Fruit fly (Drosophila melanogaster) whole organism, embryonic: ENCODE measurements around the gene CG42269.

ENCODE experiments used
- CG1024 ChIP-seq: fragments of 200-800 bp; sonication (Bioruptor generic); IDR thresholded peaks from 2 replicates; pipeline ENCODE4 v1.3.6; 2022; ENCODE audit warnings: missing biosample characterization, missing genetic modification characterization
- CG11723 ChIP-seq: fragments of 200-800 bp; sonication (Bioruptor generic); optimal IDR thresholded peaks from 2 replicates; lab custom pipeline; 2017; ENCODE audit warnings: missing biosample characterization, mild to moderate bottlenecking, missing genetic modification characterization
- CG12155 ChIP-seq: fragments of 200-800 bp; sonication (Bioruptor generic); optimal IDR thresholded peaks from 3 replicates; lab custom pipeline; 2016; ENCODE audit warnings: missing biosample characterization, missing genetic modification characterization
- CG12299 ChIP-seq: fragments of 200-800 bp; sonication (Bioruptor generic); optimal IDR thresholded peaks from 2 replicates; lab custom pipeline; 2018; ENCODE audit warnings: missing biosample characterization, mild to moderate bottlenecking, missing genetic modification characterization
- CG12942 ChIP-seq: fragments of 200-800 bp; sonication (Bioruptor generic); optimal IDR thresholded peaks from 3 replicates; lab custom pipeline; 2016; ENCODE audit warnings: missing biosample characterization, missing genetic modification characterization
- CG13775 ChIP-seq: fragments of 200-800 bp; sonication (Bioruptor generic); optimal IDR thresholded peaks from 3 replicates; lab custom pipeline; 2017; ENCODE audit warnings: missing biosample characterization, mild to moderate bottlenecking, missing genetic modification characterization
- CG14667 ChIP-seq: fragments of 200-800 bp; sonication (Bioruptor generic); IDR thresholded peaks from 2 replicates; pipeline ENCODE4 v1.3.6; 2022; ENCODE audit warnings: missing biosample characterization, missing genetic modification characterization
- CG14965 ChIP-seq: fragments of 200-800 bp; sonication (Bioruptor generic); optimal IDR thresholded peaks from 2 replicates; lab custom pipeline; 2016; ENCODE audit warnings: missing biosample characterization, missing genetic modification characterization, borderline replicate concordance
- CG15479 ChIP-seq: fragments of 200-800 bp; sonication (Bioruptor generic); optimal IDR thresholded peaks from 3 replicates; lab custom pipeline; 2019; ENCODE audit warnings: missing biosample characterization, mild to moderate bottlenecking, missing genetic modification characterization, moderate library complexity
- CG17186 ChIP-seq: fragments of 200-800 bp; sonication (Bioruptor generic); optimal IDR thresholded peaks from 3 replicates; lab custom pipeline; 2017; ENCODE audit warnings: missing biosample characterization, missing genetic modification reagents, missing genetic modification characterization
- CG17612 ChIP-seq: fragments of 200-800 bp; sonication (Bioruptor generic); IDR thresholded peaks from 2 replicates; pipeline ENCODE4 v1.3.6; 2022; ENCODE audit warnings: missing biosample characterization, missing genetic modification characterization
- CG34376 ChIP-seq: fragments of 200-800 bp; sonication (Bioruptor generic); optimal IDR thresholded peaks from 2 replicates; lab custom pipeline; 2018; ENCODE audit warnings: missing biosample characterization, mild to moderate bottlenecking, missing genetic modification characterization
- CG4328 ChIP-seq: fragments of 200-800 bp; sonication (Bioruptor generic); optimal IDR thresholded peaks from 3 replicates; lab custom pipeline; 2017; ENCODE audit warnings: missing biosample characterization, missing genetic modification reagents, missing genetic modification characterization
- CG4820 ChIP-seq: fragments of 200-800 bp; sonication (Bioruptor generic); optimal IDR thresholded peaks from 3 replicates; lab custom pipeline; 2016; ENCODE audit warnings: missing biosample characterization, missing genetic modification characterization
- CG7745 ChIP-seq: fragments of 200-800 bp; sonication (Bioruptor generic); optimal IDR thresholded peaks from 2 replicates; lab custom pipeline; 2018; ENCODE audit warnings: missing biosample characterization, mild to moderate bottlenecking, missing genetic modification characterization, moderate library complexity
- CG8944 ChIP-seq: fragments of 200-800 bp; sonication (Bioruptor generic); optimal IDR thresholded peaks from 3 replicates; lab custom pipeline; 2016; ENCODE audit warnings: missing biosample characterization, missing genetic modification characterization
- D19A ChIP-seq: fragments of 200-800 bp; optimal IDR thresholded peaks from 3 replicates; lab custom pipeline; 2019; ENCODE audit warnings: missing biosample characterization, mild to moderate bottlenecking, missing genetic modification characterization, moderate library complexity
- ERR ChIP-seq: fragments of 200-800 bp; sonication (Bioruptor generic); optimal IDR thresholded peaks from 2 replicates; lab custom pipeline; 2016; ENCODE audit warnings: missing biosample characterization, missing genetic modification characterization
- Ets65A ChIP-seq: fragments of 200-800 bp; sonication (Bioruptor generic); peaks from one replicate; lab custom pipeline; 2016; ENCODE audit warnings: missing biosample characterization, missing genetic modification characterization
- Fer2 ChIP-seq: fragments of 200-800 bp; sonication (Bioruptor generic); optimal IDR thresholded peaks from 2 replicates; lab custom pipeline; 2018; ENCODE audit warnings: missing biosample characterization, mild to moderate bottlenecking, missing genetic modification characterization, moderate library complexity
- Hr51 ChIP-seq, 2 experiments: fragments of 200-800 bp; sonication (Bioruptor generic); optimal IDR thresholded peaks; 2 replicates in 1 of 2; 3 replicates in 1 of 2; lab custom pipeline; 2016 to 2018; ENCODE audit warnings: missing biosample characterization in 2 of 2, missing genetic modification characterization in 2 of 2, mild to moderate bottlenecking in 1 of 2, moderate library complexity in 1 of 2
- NC2β ChIP-seq: fragments of 200-800 bp; sonication (Bioruptor generic); optimal IDR thresholded peaks from 2 replicates; lab custom pipeline; 2016; ENCODE audit warnings: missing biosample characterization, missing genetic modification characterization
- NfI ChIP-seq: fragments of 200-800 bp; sonication (Bioruptor generic); optimal IDR thresholded peaks from 3 replicates; lab custom pipeline; 2018; ENCODE audit warnings: missing biosample characterization, mild to moderate bottlenecking, missing genetic modification characterization, moderate library complexity
- Oli ChIP-seq: fragments of 200-800 bp; sonication (Bioruptor generic); optimal IDR thresholded peaks from 2 replicates; lab custom pipeline; 2018; ENCODE audit warnings: missing biosample characterization, mild to moderate bottlenecking, missing genetic modification characterization, moderate library complexity
- Scr ChIP-seq: fragments of 200-800 bp; sonication (Bioruptor generic); IDR thresholded peaks from 2 replicates; pipeline ENCODE4 v1.3.6; 2022; ENCODE audit warnings: missing biosample characterization, missing genetic modification characterization; ENCODE audit not compliant: partially characterized antibody
- Side ChIP-seq: fragments of 200-800 bp; sonication (Bioruptor generic); optimal IDR thresholded peaks from 2 replicates; lab custom pipeline; 2016; ENCODE audit warnings: missing biosample characterization, missing genetic modification characterization
- Spps ChIP-seq: fragments of 200-800 bp; sonication (Bioruptor generic); optimal IDR thresholded peaks from 2 replicates; lab custom pipeline; 2018; ENCODE audit warnings: missing biosample characterization, mild to moderate bottlenecking, missing genetic modification characterization
- Taf1 ChIP-seq: fragments of 200-800 bp; sonication (Bioruptor generic); IDR thresholded peaks from 2 replicates; pipeline ENCODE4 v1.3.6; 2022; ENCODE audit warnings: missing biosample characterization, missing genetic modification characterization
- Usf ChIP-seq: fragments of 200-800 bp; sonication (Bioruptor generic); optimal IDR thresholded peaks from 2 replicates; lab custom pipeline; 2017; ENCODE audit warnings: missing genotype, missing biosample characterization, missing genetic modification characterization
- Xbp1 ChIP-seq: fragments of 200-800 bp; sonication (Bioruptor generic); optimal IDR thresholded peaks from 3 replicates; lab custom pipeline; 2016; ENCODE audit warnings: missing biosample characterization, mild to moderate bottlenecking, missing genetic modification characterization
- Xrp1 ChIP-seq: fragments of 200-800 bp; sonication (Bioruptor generic); IDR thresholded peaks from 2 replicates; pipeline ENCODE4 v1.3.6; 2022; ENCODE audit warnings: missing biosample characterization, missing genetic modification characterization
- YL-1 ChIP-seq: fragments of 200-800 bp; sonication (Bioruptor generic); optimal IDR thresholded peaks from 3 replicates; lab custom pipeline; 2017; ENCODE audit warnings: missing biosample characterization, mild to moderate bottlenecking, missing genetic modification characterization
- abd-A ChIP-seq: fragments of 200-800 bp; sonication (Bioruptor generic); optimal IDR thresholded peaks from 3 replicates; lab custom pipeline; 2019; ENCODE audit warnings: missing biosample characterization, mild to moderate bottlenecking, missing genetic modification characterization, moderate library complexity
- ap ChIP-seq: fragments of 200-800 bp; sonication (Bioruptor generic); IDR thresholded peaks from 2 replicates; pipeline ENCODE4 v1.3.6; 2022; ENCODE audit warnings: missing biosample characterization, missing genetic modification characterization
- bigmax ChIP-seq: fragments of 200-800 bp; sonication (Bioruptor generic); optimal IDR thresholded peaks from 2 replicates; lab custom pipeline; 2018; ENCODE audit warnings: missing biosample characterization, mild to moderate bottlenecking, missing genetic modification characterization
- corto ChIP-seq: fragments of 200-800 bp; sonication (Bioruptor generic); optimal IDR thresholded peaks from 2 replicates; lab custom pipeline; 2016; ENCODE audit warnings: missing biosample characterization, mild to moderate bottlenecking, missing genetic modification characterization, moderate library complexity
- dm ChIP-seq: fragments of 200-800 bp; sonication (Bioruptor generic); optimal IDR thresholded peaks from 3 replicates; lab custom pipeline; 2016; ENCODE audit warnings: missing biosample characterization, missing genetic modification characterization
- dmrt11E ChIP-seq: fragments of 200-800 bp; sonication (Bioruptor generic); optimal IDR thresholded peaks from 3 replicates; lab custom pipeline; 2018; ENCODE audit warnings: missing biosample characterization, mild to moderate bottlenecking, missing genetic modification characterization, moderate library complexity
- dmrt99B ChIP-seq: fragments of 200-800 bp; sonication (Bioruptor generic); optimal IDR thresholded peaks from 2 replicates; lab custom pipeline; 2018; ENCODE audit warnings: missing biosample characterization, mild to moderate bottlenecking, missing genetic modification characterization, moderate library complexity
- dpn ChIP-seq, 2 experiments: fragments of 200-800 bp; sonication (Bioruptor generic); optimal IDR thresholded peaks; 3 replicates each; lab custom pipeline; 2016; ENCODE audit warnings: missing biosample characterization in 2 of 2, missing genetic modification characterization in 2 of 2
- dysf ChIP-seq: fragments of 200-800 bp; sonication (Bioruptor generic); IDR thresholded peaks from 3 replicates; pipeline ENCODE4 v1.3.6; 2022; ENCODE audit warnings: missing biosample characterization, missing genetic modification characterization
- fd96Cb ChIP-seq: fragments of 200-800 bp; sonication (Bioruptor generic); optimal IDR thresholded peaks from 2 replicates; lab custom pipeline; 2018; ENCODE audit warnings: missing biosample characterization, mild to moderate bottlenecking, missing genetic modification characterization, moderate library complexity
- ken ChIP-seq: fragments of 200-800 bp; sonication (Bioruptor generic); IDR thresholded peaks from 3 replicates; pipeline ENCODE4 v1.3.6; 2022; ENCODE audit warnings: missing biosample characterization, missing genetic modification characterization
- oc ChIP-seq: fragments of 200-800 bp; sonication (Bioruptor generic); optimal IDR thresholded peaks from 2 replicates; lab custom pipeline; 2018; ENCODE audit warnings: missing biosample characterization, mild to moderate bottlenecking, missing genetic modification characterization, moderate library complexity
- schlank ChIP-seq: fragments of 200-800 bp; sonication (Bioruptor generic); optimal IDR thresholded peaks from 2 replicates; lab custom pipeline; 2018; ENCODE audit warnings: missing biosample characterization, mild to moderate bottlenecking, missing genetic modification characterization
- sens-2 ChIP-seq: fragments of 200-800 bp; sonication (Bioruptor generic); IDR thresholded peaks from 2 replicates; pipeline ENCODE4 v1.3.6; 2022; ENCODE audit warnings: missing biosample characterization, missing genetic modification characterization
- shn ChIP-seq: fragments of 200-800 bp; sonication (Bioruptor generic); optimal IDR thresholded peaks from 3 replicates; lab custom pipeline; 2016; ENCODE audit warnings: missing biosample characterization, missing genetic modification characterization
- tna ChIP-seq: fragments of 200-800 bp; sonication (Bioruptor generic); IDR thresholded peaks from 2 replicates; pipeline ENCODE4 v1.3.6; 2022; ENCODE audit warnings: missing biosample characterization, missing genetic modification characterization; ENCODE audit not compliant: partially characterized antibody
- ttk ChIP-seq: fragments of 200-800 bp; sonication (Bioruptor generic); IDR thresholded peaks from 2 replicates; pipeline ENCODE4 v2.1.2; 2022; ENCODE audit warnings: missing biosample characterization, missing genetic modification characterization

CG42269 gene

DNA sequence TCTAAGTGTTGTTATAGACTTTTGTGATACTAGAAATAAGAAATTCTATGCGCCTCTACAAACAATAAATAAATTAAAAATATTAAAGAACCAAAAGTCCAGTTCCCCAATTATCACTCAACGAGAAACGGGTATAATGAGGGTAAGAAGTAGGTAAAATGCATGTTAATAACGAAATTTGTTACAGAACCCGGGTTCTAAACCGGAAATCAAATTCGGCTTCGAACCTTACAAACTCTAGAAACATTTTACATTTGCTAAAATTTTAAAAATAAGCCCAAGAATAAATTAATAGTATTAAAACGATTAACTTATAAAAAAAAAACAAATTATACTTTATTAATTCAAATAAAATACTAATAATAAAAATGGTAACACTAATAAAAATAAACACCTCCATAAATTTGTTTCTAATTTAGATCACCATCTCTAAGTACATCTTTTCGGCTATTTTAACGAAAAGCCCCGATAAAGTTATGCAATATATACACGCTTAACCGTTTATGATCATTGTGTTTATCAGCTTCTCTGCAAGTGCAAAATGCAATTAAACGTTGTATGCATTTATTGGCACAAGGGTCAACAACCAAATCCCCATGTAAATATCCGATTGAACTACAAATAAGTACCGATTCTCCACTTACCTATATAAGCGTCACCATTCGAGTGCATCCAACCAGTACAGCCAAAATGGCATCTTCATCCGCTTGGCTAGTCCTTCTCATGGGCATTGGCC lies 5.5 kb downstream of the CG42269 start, which contains the start of gene CG6602 (continued):
- TF ChIP-seq CG14667 (GFP tag; lab: Robert Waterston, UW) (peak; percentile 64), tna (no peak), CG11723 (GFP tag; lab: Kevin White, UChicago) (peak; percentile 42), ap (peak; percentile 43), Taf1 (GFP tag; lab: Robert Waterston, UW) (no peak; the same call in 1 of the 2 replicates), CG17186 (GFP tag; lab: Kevin White, UChicago) (no peak), dpn (GFP tag; optimal IDR thresholded peaks at IDR 0.05; lab: Kevin White, UChicago) (peak; percentile 32 to 76), dm (peak; percentile 18), CG13775 (GFP tag; lab: Kevin White, UChicago) (peak; percentile 69), bigmax (GFP tag; lab: Kevin White, UChicago) (no peak), CG1024 (GFP tag; lab: Robert Waterston, UW) (peak; percentile 77), Xrp1 (GFP tag; lab: Robert Waterston, UW) (no peak), CG7745 (tag; lab: Kevin White, UChicago) (no peak), Usf (peak; percentile 67), CG17612 (GFP tag; lab: Robert Waterston, UW) (peak; percentile 7; the same call in 1 of the 2 replicates), ERR (GFP tag; lab: Kevin White, UChicago) (no peak), NfI (GFP tag; lab: Kevin White, UChicago) (peak; percentile 90), ttk (GFP tag; lab: Robert Waterston, UW) (peak; percentile 76), schlank (peak; percentile 49), Hr51 (GFP tag; optimal IDR thresholded peaks at IDR 0.05; lab: Kevin White, UChicago) (peak; percentile 12 to 18), sens-2 (GFP tag; lab: Robert Waterston, UW) (peak; percentile 67; the same call in 1 of the 2 replicates), oc (tag; lab: Kevin White, UChicago) (no peak), dmrt99B (tag; lab: Kevin White, UChicago) (peak; percentile 61), Ets65A (GFP tag; lab: Kevin White, UChicago) (peak; percentile 97), Xbp1 (GFP tag; lab: Kevin White, UChicago) (peak; percentile 72), shn (GFP tag; lab: Kevin White, UChicago) (peak; percentile 37), ken (GFP tag; lab: Robert Waterston, UW) (peak; percentile 84), CG34376 (GFP tag; lab: Kevin White, UChicago) (peak; percentile 59), Oli (tag; lab: Kevin White, UChicago) (peak; percentile 37), dmrt11E (tag; lab: Kevin White, UChicago) (peak; percentile 39), CG14965 (GFP tag; lab: Kevin White, UChicago) (no peak), D19A (peak; percentile 45), CG15479 (no peak), CG12299 (tag; lab: Kevin White, UChicago) (no peak), Side (GFP tag; lab: Kevin White, UChicago) (peak; percentile 45), CG12155 (GFP tag; lab: Kevin White, UChicago) (peak; percentile 29), YL-1 (GFP tag; lab: Kevin White, UChicago) (peak; percentile 41), dysf (GFP tag; lab: Robert Waterston, UW) (peak; percentile 76; the same call in 2 of the 3 replicates), CG12942 (GFP tag; lab: Kevin White, UChicago) (peak; percentile 28), fd96Cb (tag; lab: Kevin White, UChicago) (peak; percentile 57), Spps (tag; lab: Kevin White, UChicago) (no peak), corto (GFP tag; lab: Kevin White, UChicago) (no peak), CG8944 (GFP tag; lab: Kevin White, UChicago) (no peak), NC2β (GFP tag; lab: Kevin White, UChicago) (peak; percentile 53), abd-A (no peak), CG4328 (peak; percentile 77), CG4820 (GFP tag; lab: Kevin White, UChicago) (peak; percentile 60), Scr (GFP tag; lab: Robert Waterston, UW) (no peak), Fer2 (tag; lab: Kevin White, UChicago) (peak; percentile 51)
